Worm (Caenorhabditis elegans) whole organism, late embryonic: ENCODE results near the gene ZK262.9.
"Not testable (repeated sequence)": the region's sequence is repeated elsewhere in the genome, so short reads cannot be mapped to it uniquely, and the experiment has no call there.

Experiments used
- F13H6.1 ChIP-seq: sonication (generic microtip); optimal IDR thresholded peaks from 2 replicates; lab custom pipeline; 2016; ENCODE audit warnings: missing genetic modification characterization, missing compliant biosample characterization
- K02D7.2 ChIP-seq: sonication (generic microtip); optimal IDR thresholded peaks from 2 replicates; lab custom pipeline; 2017; ENCODE audit warnings: mild to moderate bottlenecking, missing genetic modification characterization, missing compliant biosample characterization
- T23F11.4 ChIP-seq: fragments of 200-800 bp; sonication (Bioruptor generic); optimal IDR thresholded peaks from 2 replicates; lab custom pipeline; 2018; ENCODE audit warnings: mild to moderate bottlenecking, missing genetic modification characterization, missing compliant biosample characterization
- Y22D7AL.16 ChIP-seq: sonication (generic microtip); optimal IDR thresholded peaks from 2 replicates; lab custom pipeline; 2016; ENCODE audit warnings: missing genetic modification characterization, missing compliant biosample characterization
- ama-1 ChIP-seq: fragments of 150-350 bp; optimal IDR thresholded peaks from 2 replicates; lab custom pipeline; 2014
- ceh-14 ChIP-seq: sonication (generic microtip); optimal IDR thresholded peaks from 2 replicates; lab custom pipeline; 2016; ENCODE audit warnings: missing genotype, missing genetic modification characterization, missing compliant biosample characterization
- ceh-18 ChIP-seq: sonication (generic microtip); optimal IDR thresholded peaks from 2 replicates; lab custom pipeline; 2016; ENCODE audit warnings: missing genetic modification characterization, missing compliant biosample characterization
- ceh-19 ChIP-seq: fragments of 200-800 bp; sonication (Bioruptor generic); optimal IDR thresholded peaks from 2 replicates; lab custom pipeline; 2018; ENCODE audit warnings: mild to moderate bottlenecking, missing genetic modification characterization, missing compliant biosample characterization
- ceh-24 ChIP-seq: sonication (generic microtip); optimal IDR thresholded peaks from 2 replicates; lab custom pipeline; 2016; ENCODE audit warnings: mild to moderate bottlenecking, missing genetic modification characterization, missing compliant biosample characterization
- ceh-31 ChIP-seq: sonication (generic microtip); optimal IDR thresholded peaks from 2 replicates; lab custom pipeline; 2016; ENCODE audit warnings: missing genetic modification characterization, missing compliant biosample characterization
- ceh-45 ChIP-seq: fragments of 200-800 bp; sonication (Bioruptor generic); IDR thresholded peaks from 2 replicates; pipeline ENCODE4 v1.3.6; 2022; ENCODE audit warnings: missing genetic modification reagents, missing genetic modification characterization, missing compliant biosample characterization
- ceh-48 ChIP-seq: sonication (generic microtip); optimal IDR thresholded peaks from 2 replicates; lab custom pipeline; 2016; ENCODE audit warnings: missing genetic modification characterization, inconsistent platforms, missing compliant biosample characterization
- che-1 ChIP-seq: sonication (generic microtip); optimal IDR thresholded peaks from 2 replicates; lab custom pipeline; 2016; ENCODE audit warnings: mild to moderate bottlenecking, missing genetic modification characterization, missing compliant biosample characterization
- dve-1 ChIP-seq: sonication (generic microtip); optimal IDR thresholded peaks from 2 replicates; lab custom pipeline; 2017; ENCODE audit warnings: antibody characterized with exemption, mild to moderate bottlenecking, missing genetic modification characterization, missing compliant biosample characterization
- elt-4 ChIP-seq: sonication (generic microtip); optimal IDR thresholded peaks from 2 replicates; lab custom pipeline; 2016; ENCODE audit warnings: missing genetic modification characterization, missing compliant biosample characterization
- ets-4 ChIP-seq: sonication (generic microtip); optimal IDR thresholded peaks from 2 replicates; lab custom pipeline; 2016; ENCODE audit warnings: missing genetic modification characterization, missing compliant biosample characterization
- fax-1 ChIP-seq: sonication (generic microtip); optimal IDR thresholded peaks from 2 replicates; lab custom pipeline; 2016; ENCODE audit warnings: missing genotype, missing genetic modification characterization, missing compliant biosample characterization
- fkh-6 ChIP-seq: sonication (generic microtip); optimal IDR thresholded peaks from 2 replicates; lab custom pipeline; 2016; ENCODE audit warnings: missing genetic modification characterization, missing compliant biosample characterization
- hlh-13 ChIP-seq: fragments of 200-800 bp; sonication (Bioruptor generic); optimal IDR thresholded peaks from 2 replicates; lab custom pipeline; 2018; ENCODE audit warnings: mild to moderate bottlenecking, missing genetic modification characterization, missing compliant biosample characterization
- hlh-15 ChIP-seq: sonication (generic microtip); optimal IDR thresholded peaks from 2 replicates; lab custom pipeline; 2016; ENCODE audit warnings: missing genetic modification characterization, missing compliant biosample characterization
- lim-6 ChIP-seq: sonication (generic microtip); optimal IDR thresholded peaks from 2 replicates; lab custom pipeline; 2016; ENCODE audit warnings: missing genetic modification characterization, missing compliant biosample characterization
- nfya-1 ChIP-seq: sonication (generic microtip); optimal IDR thresholded peaks from 2 replicates; lab custom pipeline; 2017; ENCODE audit warnings: missing genetic modification characterization, mild to moderate bottlenecking, missing compliant biosample characterization, antibody characterized with exemption, moderate library complexity
- nhr-11 ChIP-seq: fragments of 150-350 bp; optimal IDR thresholded peaks from 2 replicates; lab custom pipeline; 2014; ENCODE audit warnings: missing biosample characterization, missing genetic modification characterization
- nhr-232 ChIP-seq: sonication (generic microtip); optimal IDR thresholded peaks from 2 replicates; lab custom pipeline; 2016; ENCODE audit warnings: missing genetic modification characterization, missing compliant biosample characterization
- npax-4 ChIP-seq: sonication (generic microtip); optimal IDR thresholded peaks from 2 replicates; lab custom pipeline; 2016; ENCODE audit warnings: missing genetic modification characterization, missing compliant biosample characterization
- odd-2 ChIP-seq: sonication (generic microtip); optimal IDR thresholded peaks from 2 replicates; lab custom pipeline; 2017; ENCODE audit warnings: antibody characterized with exemption, mild to moderate bottlenecking, missing genetic modification characterization, missing compliant biosample characterization
- pax-1 ChIP-seq: fragments of 150-350 bp; optimal IDR thresholded peaks from 2 replicates; lab custom pipeline; 2014; ENCODE audit warnings: missing biosample characterization, missing genetic modification characterization
- pha-2 ChIP-seq: sonication (generic microtip); optimal IDR thresholded peaks from 2 replicates; lab custom pipeline; 2017; ENCODE audit warnings: mild to moderate bottlenecking, missing genetic modification characterization, missing compliant biosample characterization
- rnt-1 ChIP-seq: sonication (generic microtip); optimal IDR thresholded peaks from 2 replicates; lab custom pipeline; 2016; ENCODE audit warnings: missing genetic modification characterization, missing compliant biosample characterization
- sdc-2 ChIP-seq: sonication (generic microtip); optimal IDR thresholded peaks from 2 replicates; lab custom pipeline; 2016; ENCODE audit warnings: missing genotype, missing genetic modification characterization, missing compliant biosample characterization
- sox-4 ChIP-seq: sonication (generic microtip); optimal IDR thresholded peaks from 2 replicates; lab custom pipeline; 2017; ENCODE audit warnings: mild to moderate bottlenecking, missing genetic modification characterization, inconsistent platforms, missing compliant biosample characterization
- syd-9 ChIP-seq: sonication (generic microtip); optimal IDR thresholded peaks from 2 replicates; lab custom pipeline; 2016; ENCODE audit warnings: mild to moderate bottlenecking, missing genetic modification characterization, moderate library complexity, missing compliant biosample characterization
- ttx-3 ChIP-seq: sonication (generic microtip); optimal IDR thresholded peaks from 2 replicates; lab custom pipeline; 2016; ENCODE audit warnings: missing genetic modification reagents, missing genetic modification characterization, missing compliant biosample characterization
- ztf-16 ChIP-seq: sonication (generic microtip); optimal IDR thresholded peaks from 2 replicates; lab custom pipeline; 2017; ENCODE audit warnings: missing genetic modification characterization, missing compliant biosample characterization

The ZK262.9 gene

DNA sequence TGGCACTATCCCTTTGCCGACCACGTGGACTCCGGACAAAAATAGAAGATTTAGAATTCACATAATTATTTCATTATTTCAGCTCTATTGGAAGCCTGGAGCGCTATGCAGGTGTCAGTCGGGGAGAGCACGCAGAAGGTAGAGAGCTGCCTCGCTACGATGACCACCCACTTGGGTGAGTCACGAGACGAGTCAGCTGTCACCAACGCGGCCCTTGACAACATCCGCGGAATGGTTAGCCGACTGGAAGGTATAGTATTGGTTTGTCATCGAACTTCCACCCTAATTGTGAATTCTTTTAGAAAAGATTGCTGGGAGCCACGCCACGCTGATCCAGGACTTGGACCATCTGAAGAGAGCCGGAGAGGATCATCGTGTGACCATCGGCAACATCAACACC is at the start of gene ZK262.9:
Gene ZK262.9, plus strand, starts transcription at position 301 of the 400 bp plus-strand sequence.
- not testable (repeated sequence) for TF ChIP-seq fax-1 (tag; lab: Kevin White, UChicago); ets-4; F13H6.1 (tag; lab: Kevin White, UChicago)

DNA sequence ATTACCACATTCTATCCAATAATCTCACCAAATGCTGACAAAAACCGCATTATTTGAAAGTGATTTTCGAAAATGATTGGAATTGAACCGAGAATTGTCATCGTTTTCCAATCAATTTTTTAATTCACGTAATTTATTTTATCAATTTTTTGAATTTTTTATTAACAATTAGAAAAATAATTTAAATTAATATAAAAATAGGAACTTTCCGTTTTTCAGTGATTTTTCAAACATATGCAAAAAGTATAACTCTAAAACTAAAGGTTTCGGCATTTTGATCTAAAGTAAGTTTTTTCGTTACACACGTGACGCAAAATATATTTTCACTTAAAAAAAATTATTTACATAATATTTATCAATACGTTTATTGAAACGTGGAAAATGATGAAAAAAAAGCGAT is 45.4 kb upstream of the ZK262.9 start, which contains the start of gene Y51A2B.6:
Gene Y51A2B.6, minus strand, starts transcription at position 101 of the 400 bp plus-strand sequence.
- TF ChIP-seq ceh-45 (GFP tag; lab: Robert Waterston, UW) (no peak), fax-1 (tag; lab: Kevin White, UChicago) (no peak), che-1 (tag; lab: Kevin White, UChicago) (no peak), sdc-2 (tag; lab: Kevin White, UChicago) (no peak), ama-1 (no peak), K02D7.2 (no peak), nfya-1 (tag; lab: Kevin White, UChicago) (no peak), nhr-11 (tag; lab: Kevin White, UChicago) (no peak), lim-6 (tag; lab: Kevin White, UChicago) (no peak), dve-1 (tag; lab: Kevin White, UChicago) (no peak), pax-1 (no peak)

DNA sequence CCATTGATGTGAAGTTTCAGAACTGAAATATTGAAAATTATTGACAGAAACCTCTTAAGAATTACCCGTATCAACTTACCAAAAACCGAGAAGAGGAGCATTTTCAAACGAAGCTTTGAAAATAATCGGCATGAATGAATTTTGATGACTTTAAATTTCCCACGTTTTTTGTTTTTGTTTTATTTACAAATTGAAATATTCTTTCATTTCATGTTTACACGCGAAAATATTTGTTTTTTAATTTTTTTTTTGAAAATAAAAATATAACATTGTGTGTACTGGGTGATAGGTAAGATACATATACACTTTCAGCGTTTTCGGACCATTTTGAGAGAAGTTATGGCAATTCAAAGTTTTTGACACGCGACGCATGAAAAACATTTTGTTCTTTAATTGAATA is 43.9 kb upstream of the ZK262.9 start, which contains the start of gene Y51A2B.9:
Gene Y51A2B.9, minus strand, starts transcription at position 101 of the 400 bp plus-strand sequence.
- no peak for TF ChIP-seq hlh-13 (GFP tag; lab: Kevin White, UChicago)
- TF ChIP-seq sdc-2 (tag; lab: Kevin White, UChicago), result no peak
- no peak for TF ChIP-seq rnt-1 (tag; lab: Kevin White, UChicago)
- no peak for TF ChIP-seq ceh-31
- no peak for TF ChIP-seq hlh-15
- no peak for TF ChIP-seq F13H6.1 (tag; lab: Kevin White, UChicago)
- no peak for TF ChIP-seq T23F11.4 (GFP tag; lab: Kevin White, UChicago)
- no peak for TF ChIP-seq ztf-16 (tag; lab: Kevin White, UChicago)
- TF ChIP-seq fkh-6 (tag; lab: Kevin White, UChicago), result no peak
- TF ChIP-seq pha-2 (tag; lab: Kevin White, UChicago), result no peak
- TF ChIP-seq nhr-232 (tag; lab: Kevin White, UChicago), result no peak
- no peak for TF ChIP-seq che-1 (tag; lab: Kevin White, UChicago)
- TF ChIP-seq odd-2 (tag; lab: Kevin White, UChicago), result no peak
- no peak for TF ChIP-seq ttx-3
- no peak for TF ChIP-seq dve-1 (tag; lab: Kevin White, UChicago)

DNA sequence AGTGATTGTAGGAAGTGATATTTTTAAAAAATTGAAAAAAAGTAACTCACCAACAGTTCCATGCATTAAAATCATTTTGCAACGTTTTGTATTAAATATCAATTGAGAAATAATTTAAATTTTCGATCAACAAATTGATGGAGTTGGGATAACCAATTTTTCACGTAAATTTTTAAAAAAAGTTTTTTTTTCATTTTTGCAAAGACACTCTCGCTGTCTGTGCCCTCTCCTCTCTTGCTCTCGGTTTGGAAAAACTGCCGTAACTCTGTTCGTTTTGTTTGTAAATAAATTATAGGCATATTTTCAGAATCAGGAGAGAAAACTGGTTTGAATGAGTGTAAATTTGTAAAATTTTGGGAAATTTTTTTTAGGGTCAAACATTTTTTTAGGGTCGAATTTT is 41.8 kb upstream of the ZK262.9 start, which contains the start of gene Y51A2B.16:
Gene Y51A2B.16, minus strand, starts transcription at position 101 of the 400 bp plus-strand sequence.
- no peak for TF ChIP-seq Y22D7AL.16 (tag; lab: Kevin White, UChicago)
- TF ChIP-seq ceh-18 (tag; lab: Kevin White, UChicago), result no peak
- no peak for TF ChIP-seq ceh-24 (tag; lab: Kevin White, UChicago)
- TF ChIP-seq elt-4 (tag; lab: Kevin White, UChicago), result no peak
- no peak for TF ChIP-seq npax-4 (tag; lab: Kevin White, UChicago)
- no peak for TF ChIP-seq hlh-15
- TF ChIP-seq sox-4 (tag; lab: Kevin White, UChicago), result no peak
- TF ChIP-seq ceh-19 (GFP tag; lab: Kevin White, UChicago), result no peak
- no peak for TF ChIP-seq pax-1

DNA sequence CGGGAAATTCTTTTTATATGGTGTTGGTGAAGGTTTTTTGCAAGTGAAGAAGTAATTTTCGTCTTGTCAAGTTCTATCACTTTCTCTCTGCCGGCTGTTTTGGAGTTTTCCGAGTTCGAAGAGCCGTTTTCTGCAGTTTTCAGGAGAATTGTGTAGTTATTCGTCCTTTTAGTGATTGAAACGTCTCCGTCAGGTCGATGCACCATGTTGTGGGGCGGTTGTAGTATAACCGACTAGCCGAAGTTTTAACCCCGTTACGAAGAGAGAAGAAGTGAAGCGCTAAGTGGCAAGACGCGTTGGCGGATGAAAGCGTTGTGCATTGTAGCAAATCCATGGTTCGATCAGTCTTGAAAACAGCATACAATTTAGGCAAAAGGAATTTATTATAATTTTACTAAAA is 36.8 kb upstream of the ZK262.9 start:
- TF ChIP-seq syd-9 (tag; lab: Kevin White, UChicago) (no peak), sox-4 (tag; lab: Kevin White, UChicago) (no peak), ceh-14 (tag; lab: Kevin White, UChicago) (no peak), Y22D7AL.16 (tag; lab: Kevin White, UChicago) (no peak), ceh-48 (tag; lab: Kevin White, UChicago) (no peak)
